Fruit fly (Drosophila melanogaster): ENCODE measurements around the gene PQBP1.

PQBP1 gene

dm6 chr3R:25024895-25025557, 40.6 kb upstream of the PQBP1 start, which contains the start of the genes EMC6 and Hr96 (continued):
- TF ChIP-seq Ets97D (GFP tag; optimal IDR thresholded peaks at IDR 0.05) (peak; percentile 93), Chrac-16 (GFP tag; optimal IDR thresholded peaks at IDR 0.05) (peak; percentile 96), dimm (GFP tag; IDR thresholded peaks at IDR 0.05) (peak; percentile 75), sna (GFP tag; IDR thresholded peaks at IDR 0.05; ENCODE audit: partially characterized antibody) (peak; percentile 75; the same call in 1 of the 2 replicates), CG10565 (GFP tag; optimal IDR thresholded peaks at IDR 0.05) (peak; percentile 67), CG15011 (GFP tag; optimal IDR thresholded peaks at IDR 0.05) (peak; percentile 73), fd64A (GFP tag; optimal IDR thresholded peaks at IDR 0.05) (peak; percentile 76), tx (GFP tag; optimal IDR thresholded peaks at IDR 0.05) (peak; percentile 91), CG18476 (GFP tag; optimal IDR thresholded peaks at IDR 0.05) (peak; percentile 94), Fer3 (tag; optimal IDR thresholded peaks at IDR 0.05) (peak; percentile 94), CG2199 (GFP tag; IDR thresholded peaks at IDR 0.05) (peak; percentile 87; the same call in 2 of the 3 replicates), CG10462 (GFP tag; optimal IDR thresholded peaks at IDR 0.05) (peak; percentile 88), CG2116 (GFP tag; optimal IDR thresholded peaks at IDR 0.05) (peak; percentile 86), CG18011 (GFP tag; optimal IDR thresholded peaks at IDR 0.05) (peak; percentile 83), Doc2 (GFP tag; IDR thresholded peaks at IDR 0.05) (peak; percentile 61; the same call in 1 of the 2 replicates), CG1647 (GFP tag; optimal IDR thresholded peaks at IDR 0.05) (peak; percentile 93), ewg (GFP tag; optimal IDR thresholded peaks at IDR 0.05) (peak; percentile 89), E2f2 (GFP tag; IDR thresholded peaks at IDR 0.05) (peak; percentile 75), CG14965 (GFP tag; optimal IDR thresholded peaks at IDR 0.05; ENCODE audit: borderline replicate concordance) (peak; percentile 48), sens-2 (GFP tag; IDR thresholded peaks at IDR 0.05) (peak; percentile 96), D19B (GFP tag; optimal IDR thresholded peaks at IDR 0.05) (peak; percentile 81), CG9727 (GFP tag; optimal IDR thresholded peaks at IDR 0.05) (peak; percentile 93), CG10147 (GFP tag; optimal IDR thresholded peaks at IDR 0.05) (peak; percentile 90), Fer1 (GFP tag; optimal IDR thresholded peaks at IDR 0.05) (peak; percentile 94), Deaf1 (tag; optimal IDR thresholded peaks at IDR 0.05) (peak; percentile 79), CG18262 (tag; optimal IDR thresholded peaks at IDR 0.05) (peak; percentile 89), pho (GFP tag; optimal IDR thresholded peaks at IDR 0.05) (peak; percentile 96), eyg (GFP tag; optimal IDR thresholded peaks at IDR 0.05) (peak; percentile 88), CG3838 (GFP tag; optimal IDR thresholded peaks at IDR 0.05) (peak; percentile 89), CG7271 (tag; optimal IDR thresholded peaks at IDR 0.05) (peak; percentile 82), sisA (GFP tag; IDR thresholded peaks at IDR 0.05) (peak; percentile 93), CG8388 (GFP tag; optimal IDR thresholded peaks at IDR 0.05) (peak; percentile 87), Gsc (GFP tag; IDR thresholded peaks at IDR 0.05) (peak; percentile 65), CG4404 (GFP tag; IDR thresholded peaks at IDR 0.05) (peak; percentile 85), Stat92E (GFP tag; optimal IDR thresholded peaks at IDR 0.05) (peak in 1 of 3 experiments; percentile 54), exex (tag; optimal IDR thresholded peaks at IDR 0.05) (peak; percentile 85), Hand (GFP tag; optimal IDR thresholded peaks at IDR 0.05) (peak; percentile 73), dati (GFP tag; IDR thresholded peaks at IDR 0.05) (peak; percentile 74; the same call in 1 of the 2 replicates), p53 (GFP tag; optimal IDR thresholded peaks at IDR 0.05) (peak; percentile 78), CG30020 (tag; optimal IDR thresholded peaks at IDR 0.05) (peak; percentile 79), bab2 (GFP tag; optimal IDR thresholded peaks at IDR 0.05) (peak; percentile 94), Dp (GFP tag; optimal IDR thresholded peaks at IDR 0.05) (peak; percentile 39), CG34376 (GFP tag; optimal IDR thresholded peaks at IDR 0.05) (peak; percentile 91), B-H1 (GFP tag; IDR thresholded peaks at IDR 0.05) (peak; percentile 90), CG12219 (GFP tag; optimal IDR thresholded peaks at IDR 0.05) (peak; percentile 86), Spps (tag; optimal IDR thresholded peaks at IDR 0.05) (peak; percentile 83), ind (GFP tag; optimal IDR thresholded peaks at IDR 0.05) (peak; percentile 94), NFAT (GFP tag; IDR thresholded peaks at IDR 0.05) (peak; percentile 97), CG2875 (GFP tag; optimal IDR thresholded peaks at IDR 0.05) (peak; percentile 81)

All from whole organism, embryonic.